Worm (Caenorhabditis elegans) whole organism, L4 larva: ENCODE results near the gene mdt-30.
A peak's percentile ranks its signal among the peaks of the same experiment; 100 is the strongest.

Source experiments
- F26F4.8 ChIP-seq: fragments of 200-800 bp; sonication (Bioruptor generic); conservative IDR thresholded peaks from 2 replicates; pipeline ENCODE4 v1.3.6; 2022; ENCODE audit warnings: missing genetic modification characterization, missing compliant biosample characterization
- F44E2.7 ChIP-seq: fragments of 200-800 bp; sonication (Bioruptor generic); IDR thresholded peaks from 2 replicates; pipeline ENCODE4 v2.1.2; 2022; ENCODE audit warnings: missing genetic modification characterization, missing compliant biosample characterization
- T20F7.1 ChIP-seq: fragments of 200-800 bp; sonication (Bioruptor generic); optimal IDR thresholded peaks from 2 replicates; lab custom pipeline; 2018; ENCODE audit warnings: mild to moderate bottlenecking, missing genetic modification characterization, missing compliant biosample characterization
- T26A8.4 ChIP-seq: fragments of 200-800 bp; sonication (Bioruptor generic); IDR thresholded peaks from 2 replicates; pipeline ENCODE4 v1.3.6; 2022; ENCODE audit warnings: missing genetic modification characterization, missing compliant biosample characterization
- Y75B8A.6 ChIP-seq: fragments of 200-800 bp; sonication (Bioruptor generic); IDR thresholded peaks from 2 replicates; pipeline ENCODE4 v1.3.6; 2022; ENCODE audit warnings: missing genetic modification reagents, missing genetic modification characterization, missing compliant biosample characterization
- aha-1 ChIP-seq: fragments of 150-350 bp; peaks from one replicate; lab custom pipeline; 2014; ENCODE audit warnings: missing biosample characterization, missing genetic modification characterization
- arid-1 ChIP-seq: fragments of 200-800 bp; sonication (Bioruptor generic); conservative IDR thresholded peaks from 2 replicates; pipeline ENCODE4 v1.3.6; 2022; ENCODE audit warnings: missing genetic modification reagents, missing genetic modification characterization, missing compliant biosample characterization
- attf-4 ChIP-seq: sonication (generic microtip); optimal IDR thresholded peaks from 3 replicates; lab custom pipeline; 2017; ENCODE audit warnings: missing biosample characterization, missing genetic modification characterization
- ceh-28 ChIP-seq: fragments of 150-350 bp; optimal IDR thresholded peaks from 2 replicates; lab custom pipeline; 2014; ENCODE audit warnings: missing biosample characterization, missing genetic modification reagents, missing genetic modification characterization
- ceh-44 ChIP-seq: fragments of 200-800 bp; sonication (Bioruptor generic); IDR thresholded peaks from 2 replicates; pipeline ENCODE4 v1.3.6; 2022; ENCODE audit warnings: missing genetic modification reagents, missing genetic modification characterization, missing compliant biosample characterization
- ces-1 ChIP-seq: fragments of 150-350 bp; sonication (generic microtip); optimal IDR thresholded peaks from 4 replicates; lab custom pipeline; 2014; ENCODE audit warnings: missing biosample characterization, missing genetic modification reagents, missing genetic modification characterization
- cey-2 ChIP-seq: sonication (generic microtip); optimal IDR thresholded peaks from 3 replicates; lab custom pipeline; 2017; ENCODE audit warnings: missing genetic modification characterization, mild to moderate bottlenecking, missing compliant biosample characterization, antibody characterized with exemption, borderline replicate concordance; ENCODE audit not compliant: insufficient read depth
- daf-16 ChIP-seq, 3 experiments: sonication (generic microtip); optimal IDR thresholded peaks; 2 replicates each; lab custom pipeline; 2016 to 2017; ENCODE audit warnings: missing genetic modification characterization in 3 of 3, missing genetic modification reagents in 3 of 3, mild to moderate bottlenecking in 2 of 3, missing compliant biosample characterization in 2 of 3, missing biosample characterization in 1 of 3, moderate library complexity in 1 of 3
- daf-8 ChIP-seq: fragments of 200-800 bp; sonication (Bioruptor generic); IDR thresholded peaks from 2 replicates; pipeline ENCODE4 v1.3.6; 2022; ENCODE audit warnings: missing genetic modification characterization, missing compliant biosample characterization
- dmd-6 ChIP-seq: fragments of 200-800 bp; sonication (Bioruptor generic); IDR thresholded peaks from 2 replicates; pipeline ENCODE4 v1.3.6; 2022; ENCODE audit warnings: missing genetic modification reagents, missing genetic modification characterization, missing compliant biosample characterization
- dmd-8 ChIP-seq: fragments of 200-800 bp; sonication (Bioruptor generic); IDR thresholded peaks from 2 replicates; pipeline ENCODE4 v1.3.6; 2022; ENCODE audit warnings: missing genetic modification characterization, missing compliant biosample characterization
- hif-1 ChIP-seq, 2 experiments: sonication (generic microtip); optimal IDR thresholded peaks; 2 replicates each; lab custom pipeline; 2016 to 2017; ENCODE audit warnings: missing compliant biosample characterization in 2 of 2, missing genetic modification characterization in 2 of 2, missing genetic modification reagents in 2 of 2, missing genotype in 2 of 2, mild to moderate bottlenecking in 1 of 2
- hlh-30 ChIP-seq: sonication (generic microtip); optimal IDR thresholded peaks from 2 replicates; lab custom pipeline; 2017; ENCODE audit warnings: antibody characterized with exemption, mild to moderate bottlenecking, missing genetic modification characterization, missing compliant biosample characterization; ENCODE audit not compliant: insufficient read depth
- hmg-1.1 ChIP-seq: fragments of 200-800 bp; sonication (Bioruptor generic); IDR thresholded peaks from 2 replicates; pipeline ENCODE4 v1.3.6; 2022; ENCODE audit warnings: missing genetic modification reagents, missing genetic modification characterization, missing compliant biosample characterization
- jun-1 ChIP-seq: fragments of 150-350 bp; optimal IDR thresholded peaks from 2 replicates; lab custom pipeline; 2014; ENCODE audit warnings: missing biosample characterization, missing genetic modification reagents, missing genetic modification characterization
- lin-29 ChIP-seq: fragments of 200-800 bp; sonication (Bioruptor generic); IDR thresholded peaks from 2 replicates; pipeline ENCODE4 v1.3.6; 2022; ENCODE audit warnings: missing genetic modification reagents, missing genetic modification characterization, missing compliant biosample characterization
- lin-39 ChIP-seq: fragments of 150-350 bp; optimal IDR thresholded peaks from 2 replicates; lab custom pipeline; 2014; ENCODE audit warnings: missing biosample characterization, missing genetic modification reagents, missing genetic modification characterization
- madf-9 ChIP-seq: fragments of 200-800 bp; sonication (Bioruptor generic); conservative IDR thresholded peaks from 2 replicates; pipeline ENCODE4 v1.3.6; 2022; ENCODE audit warnings: missing genetic modification reagents, missing genetic modification characterization, missing compliant biosample characterization
- mes-2 ChIP-seq: sonication (generic microtip); optimal IDR thresholded peaks from 2 replicates; lab custom pipeline; 2016; ENCODE audit warnings: missing genotype, mild to moderate bottlenecking, missing genetic modification characterization, missing compliant biosample characterization; ENCODE audit not compliant: poor library complexity, severe bottlenecking
- nhr-10 ChIP-seq: fragments of 150-350 bp; optimal IDR thresholded peaks from 2 replicates; lab custom pipeline; 2014; ENCODE audit warnings: missing biosample characterization, missing genetic modification characterization
- nhr-11 ChIP-seq: fragments of 150-350 bp; optimal IDR thresholded peaks from 2 replicates; lab custom pipeline; 2014; ENCODE audit warnings: missing biosample characterization, missing genetic modification characterization
- nhr-25 ChIP-seq: sonication (generic microtip); optimal IDR thresholded peaks from 2 replicates; lab custom pipeline; 2017; ENCODE audit warnings: missing genetic modification characterization, mild to moderate bottlenecking, missing compliant biosample characterization, antibody characterized with exemption, moderate library complexity, borderline replicate concordance; ENCODE audit not compliant: insufficient read depth
- nhr-28 ChIP-seq: fragments of 150-350 bp; optimal IDR thresholded peaks from 2 replicates; lab custom pipeline; 2014; ENCODE audit warnings: missing biosample characterization, missing genetic modification characterization
- nhr-48 ChIP-seq: sonication (generic microtip); optimal IDR thresholded peaks from 2 replicates; lab custom pipeline; 2016; ENCODE audit warnings: mild to moderate bottlenecking, missing genetic modification characterization, missing compliant biosample characterization
- nhr-6 ChIP-seq: fragments of 150-350 bp; optimal IDR thresholded peaks from 2 replicates; lab custom pipeline; 2014; ENCODE audit warnings: missing biosample characterization, missing genetic modification characterization
- nhr-77 ChIP-seq: fragments of 150-350 bp; optimal IDR thresholded peaks from 2 replicates; lab custom pipeline; 2014; ENCODE audit warnings: missing biosample characterization, missing genetic modification characterization
- pha-4 ChIP-seq, 2 experiments: fragments of 150-350 bp in 1 of 2; fragments of 200-800 bp in 1 of 2; sonication (Bioruptor generic) in 1 of 2; IDR thresholded peaks in 1 of 2; optimal IDR thresholded peaks in 1 of 2; 2 replicates each; pipeline versions ENCODE4 v1.3.6 to Lab custom; 2014 to 2022; ENCODE audit warnings: missing genetic modification characterization in 2 of 2, missing genetic modification reagents in 2 of 2, missing biosample characterization in 1 of 2, missing compliant biosample characterization in 1 of 2
- php-3 ChIP-seq: fragments of 200-800 bp; sonication (Bioruptor generic); IDR thresholded peaks from 2 replicates; pipeline ENCODE4 v1.3.6; 2022; ENCODE audit warnings: missing genetic modification reagents, missing genetic modification characterization, missing compliant biosample characterization
- saeg-2 ChIP-seq: fragments of 200-800 bp; sonication (Bioruptor generic); IDR thresholded peaks from 2 replicates; pipeline ENCODE4 v1.3.6; 2022; ENCODE audit warnings: missing genetic modification reagents, missing genetic modification characterization, missing compliant biosample characterization
- sdz-12 ChIP-seq: fragments of 200-800 bp; sonication (Bioruptor generic); optimal IDR thresholded peaks from 2 replicates; lab custom pipeline; 2018; ENCODE audit warnings: mild to moderate bottlenecking, missing genetic modification characterization, missing compliant biosample characterization
- snpc-1.2 ChIP-seq: fragments of 200-800 bp; sonication (Bioruptor generic); IDR thresholded peaks from 2 replicates; pipeline ENCODE4 v1.3.6; 2022; ENCODE audit warnings: missing genetic modification reagents, missing genetic modification characterization, missing compliant biosample characterization
- snpc-4 ChIP-seq: fragments of 150-350 bp; optimal IDR thresholded peaks from 2 replicates; lab custom pipeline; 2014; ENCODE audit warnings: missing biosample characterization, missing genetic modification characterization
- spr-1 ChIP-seq: sonication (generic microtip); optimal IDR thresholded peaks from 2 replicates; lab custom pipeline; 2016; ENCODE audit warnings: mild to moderate bottlenecking, missing genetic modification characterization, missing compliant biosample characterization
- spr-3 ChIP-seq: fragments of 200-800 bp; sonication (Bioruptor generic); optimal IDR thresholded peaks from 2 replicates; lab custom pipeline; 2018; ENCODE audit warnings: mild to moderate bottlenecking, missing genetic modification characterization, missing compliant biosample characterization
- tag-97 ChIP-seq: fragments of 200-800 bp; sonication (Bioruptor generic); IDR thresholded peaks from 2 replicates; pipeline ENCODE4 v1.3.6; 2022; ENCODE audit warnings: missing genetic modification characterization, missing compliant biosample characterization
- unc-130 ChIP-seq: sonication (generic microtip); optimal IDR thresholded peaks from 2 replicates; lab custom pipeline; 2016; ENCODE audit warnings: missing genetic modification reagents, missing genetic modification characterization, missing compliant biosample characterization
- unc-62 ChIP-seq, 3 experiments: fragments of 150-350 bp in 1 of 3; sonication (generic microtip); optimal IDR thresholded peaks in 2 of 3; peaks in 1 of 3; 1 replicate in 1 of 3; 2 replicates in 2 of 3; lab custom pipeline; 2014 to 2017; ENCODE audit warnings: missing biosample characterization in 3 of 3, missing genetic modification characterization in 3 of 3, missing genetic modification reagents in 3 of 3, missing genotype in 1 of 3
- zfp-2 ChIP-seq: sonication (generic microtip); optimal IDR thresholded peaks from 2 replicates; lab custom pipeline; 2016; ENCODE audit warnings: mild to moderate bottlenecking, missing genetic modification characterization, missing compliant biosample characterization
- zip-11 ChIP-seq: fragments of 200-800 bp; sonication (Bioruptor generic); IDR thresholded peaks from 2 replicates; pipeline ENCODE4 v1.3.6; 2022; ENCODE audit warnings: missing genetic modification characterization, missing compliant biosample characterization

mdt-30 gene

DNA sequence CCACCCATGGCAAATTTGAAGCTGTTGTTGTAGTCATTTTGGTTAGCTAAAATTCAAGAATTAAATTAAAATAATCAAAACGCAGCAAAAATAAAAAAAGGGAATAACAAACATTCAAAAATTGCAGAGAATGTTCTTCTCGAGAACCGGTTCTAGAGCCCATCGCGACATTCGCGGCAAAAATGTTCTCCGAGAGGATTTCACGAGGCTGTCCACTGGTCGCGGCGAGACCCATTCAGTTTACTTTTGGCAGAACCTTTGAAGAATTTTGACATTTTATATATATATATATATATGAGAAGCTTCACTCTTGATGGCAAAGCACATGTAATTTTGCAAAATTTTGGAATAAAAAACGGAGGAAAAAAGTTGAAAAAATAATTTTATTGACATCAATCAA is 1.6 kb upstream of the mdt-30 start, which contains the start of gene F44B9.8 (continued):
- TF ChIP-seq unc-130 (no peak), nhr-10 (tag; lab: Kevin White, UChicago) (no peak), sdz-12 (GFP tag; lab: Kevin White, UChicago) (no peak), jun-1 (no peak), hlh-30 (peak; percentile 52), nhr-11 (tag; lab: Kevin White, UChicago) (no peak), hif-1 (tag; optimal IDR thresholded peaks at IDR 0.05; lab: Kevin White, UChicago) (no peak), spr-3 (no peak), T20F7.1 (no peak), attf-4 (tag; lab: Kevin White, UChicago) (no peak), unc-62 (GFP tag; optimal IDR thresholded peaks at IDR 0.05 in 1 of 2; lab: Kevin White, UChicago) (no peak), unc-62 (tag; optimal IDR thresholded peaks at IDR 0.05; lab: Kevin White, UChicago) (no peak), nhr-6 (tag; lab: Kevin White, UChicago) (peak; percentile 5), php-3 (no peak), dmd-6 (no peak), arid-1 (GFP tag; lab: Robert Waterston, UW) (no peak), snpc-4 (tag; lab: Kevin White, UChicago) (no peak), nhr-25 (tag; lab: Kevin White, UChicago) (no peak), F44E2.7 (no peak), mes-2 (tag; lab: Kevin White, UChicago) (peak; percentile 84), zfp-2 (tag; lab: Kevin White, UChicago) (no peak), Y75B8A.6 (GFP tag; lab: Robert Waterston, UW) (no peak), lin-39 (tag; lab: Kevin White, UChicago) (no peak), nhr-28 (tag; lab: Kevin White, UChicago) (peak; percentile 4), zip-11 (no peak), ceh-44 (GFP tag; lab: Robert Waterston, UW) (no peak)

DNA sequence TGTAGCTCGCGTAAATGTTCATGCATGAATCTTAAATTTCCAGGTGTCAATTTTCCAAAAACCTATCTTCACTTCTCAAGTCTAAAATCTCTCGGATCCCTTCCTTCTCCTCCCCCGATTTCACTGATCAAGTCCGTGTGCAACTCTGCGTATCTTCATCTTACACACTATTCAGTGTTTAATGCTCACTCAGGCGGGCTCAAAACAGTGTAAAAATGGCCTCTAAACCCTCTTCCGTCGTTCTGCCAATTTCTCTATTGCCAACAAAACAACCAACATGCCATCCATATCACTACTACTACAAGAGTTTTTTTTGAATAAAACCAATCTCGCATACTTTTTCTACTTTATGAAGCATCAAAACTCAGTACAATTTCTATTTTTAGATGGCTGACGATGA is 5.8 kb downstream of the mdt-30 start, which contains the start of gene F44B9.2:
Gene F44B9.2 (plus strand): TSS at position 387 of the 400 bp plus-strand sequence.
- TF ChIP-seq aha-1 (tag; lab: Kevin White, UChicago) (peak; percentile 46), unc-62 (GFP tag; optimal IDR thresholded peaks at IDR 0.05 in 1 of 2; lab: Kevin White, UChicago) (peak in 1 of 2 experiments; percentile 95), unc-62 (tag; optimal IDR thresholded peaks at IDR 0.05; lab: Kevin White, UChicago) (no peak), nhr-28 (tag; lab: Kevin White, UChicago) (no peak)
- TF ChIP-seq, all 104 proteins: peak for 2

DNA sequence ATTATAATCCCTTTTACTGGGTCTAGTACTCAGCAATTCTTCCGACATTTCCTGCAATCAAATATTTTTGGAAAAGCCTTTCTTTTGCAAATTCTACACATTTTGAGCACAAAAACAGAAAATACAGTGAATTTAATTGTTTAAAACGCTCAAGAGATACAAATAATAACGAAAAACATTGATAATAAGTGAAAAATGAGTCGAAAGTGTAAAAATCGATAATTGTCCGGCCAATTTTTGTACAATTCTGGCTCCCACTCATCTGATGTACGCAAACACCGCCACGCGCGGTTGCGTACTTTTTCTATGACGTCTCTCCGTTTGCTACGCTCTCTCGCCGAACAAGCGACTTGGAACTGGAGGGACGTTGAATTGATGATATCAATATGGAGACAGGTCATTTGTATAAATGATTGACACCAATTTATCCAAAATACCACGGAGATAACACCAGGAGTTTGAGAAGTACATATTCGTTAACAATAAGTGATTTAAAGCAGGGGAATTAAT is 7.0 kb downstream of the mdt-30 start, which contains the start of gene lin-36:
Gene lin-36 (minus strand): TSS at position 51 of the 510 bp plus-strand sequence.
- TF ChIP-seq spr-1 (tag; lab: Kevin White, UChicago), result no peak
- TF ChIP-seq dmd-6, result no peak
- no peak for TF ChIP-seq F26F4.8 (GFP tag; lab: Robert Waterston, UW)
- TF ChIP-seq daf-16 (GFP tag; optimal IDR thresholded peaks at IDR 0.05; lab: Kevin White, UChicago), result no peak
- peak; percentile 51 for TF ChIP-seq daf-16 (tag; optimal IDR thresholded peaks at IDR 0.05; lab: Kevin White, UChicago)
- no peak for TF ChIP-seq lin-29
- no peak for TF ChIP-seq tag-97 (GFP tag; lab: Robert Waterston, UW)
- no peak for TF ChIP-seq snpc-4 (tag; lab: Kevin White, UChicago)
- no peak for TF ChIP-seq ces-1 (GFP tag; lab: Kevin White, UChicago)
- no peak for TF ChIP-seq dmd-8 (GFP tag; lab: Robert Waterston, UW)
- no peak for TF ChIP-seq cey-2 (tag; lab: Kevin White, UChicago)
- no peak for TF ChIP-seq pha-4 (GFP tag; IDR thresholded peaks at IDR 0.05; lab: Robert Waterston, UW)
- TF ChIP-seq pha-4 (tag; optimal IDR thresholded peaks at IDR 0.05; lab: Kevin White, UChicago), result peak; percentile 74
- TF ChIP-seq nhr-11 (tag; lab: Kevin White, UChicago), result no peak
- peak; percentile 17 for TF ChIP-seq nhr-77 (tag; lab: Kevin White, UChicago)
- TF ChIP-seq madf-9 (GFP tag; lab: Robert Waterston, UW), result 0 out of 2 replicates have a peak, but pooled peaks have one; percentile 21
- TF ChIP-seq daf-8 (GFP tag; lab: Robert Waterston, UW), result no peak
- no peak for TF ChIP-seq snpc-1.2 (GFP tag; lab: Robert Waterston, UW)
- TF ChIP-seq nhr-6 (tag; lab: Kevin White, UChicago), result peak; percentile 87
- peak; percentile 70 for TF ChIP-seq hmg-1.1 (GFP tag; lab: Robert Waterston, UW)
- TF ChIP-seq nhr-28 (tag; lab: Kevin White, UChicago), result peak; percentile 68
- no peak for TF ChIP-seq jun-1
- TF ChIP-seq nhr-48 (tag; lab: Kevin White, UChicago), result no peak
- TF ChIP-seq T26A8.4 (GFP tag; lab: Robert Waterston, UW), result peak; percentile 56
- peak in 1 of 2 experiments; percentile 58 for TF ChIP-seq hif-1 (tag; optimal IDR thresholded peaks at IDR 0.05; lab: Kevin White, UChicago)
- TF ChIP-seq ceh-28 (tag; lab: Kevin White, UChicago), result peak; percentile 58
- no peak for TF ChIP-seq saeg-2
